Worm (Caenorhabditis elegans): ENCODE measurements around the gene gip-1.

Gene gip-1

ce11 chrIII:2375918-2376317, 28.5 kb downstream of the gip-1 start, which contains the start of gene H14E04.2 (continued):
- TF ChIP-seq dmd-8 (GFP tag; IDR thresholded peaks at IDR 0.05) (no peak), php-3 (GFP tag; IDR thresholded peaks at IDR 0.05) (no peak), attf-4 (tag; optimal IDR thresholded peaks at IDR 0.05) (no peak), ZK546.5 (tag; optimal IDR thresholded peaks at IDR 0.05) (no peak), hlh-11 (tag; optimal IDR thresholded peaks at IDR 0.05) (no peak), tag-97 (GFP tag; IDR thresholded peaks at IDR 0.05) (no peak), zfp-2 (tag; optimal IDR thresholded peaks at IDR 0.05) (no peak), daf-19 (GFP tag; conservative IDR thresholded peaks at IDR 0.05) (no peak), lin-29 (GFP tag; IDR thresholded peaks at IDR 0.05) (no peak), daf-16 (GFP tag; optimal IDR thresholded peaks at IDR 0.05) (no peak), daf-16 (tag; optimal IDR thresholded peaks at IDR 0.05) (no peak), unc-130 (GFP tag; optimal IDR thresholded peaks at IDR 0.05) (no peak), dmd-9 (GFP tag; IDR thresholded peaks at IDR 0.05) (no peak), mep-1 (tag; optimal IDR thresholded peaks at IDR 0.05) (peak; percentile 59), lin-13 (GFP tag; optimal IDR thresholded peaks at IDR 0.05) (peak; percentile 67), D1046.2 (GFP tag; IDR thresholded peaks at IDR 0.05) (no peak), mdl-1 (tag; optimal IDR thresholded peaks at IDR 0.05) (no peak), sdz-12 (GFP tag; optimal IDR thresholded peaks at IDR 0.05) (no peak), hmg-1.1 (GFP tag; IDR thresholded peaks at IDR 0.05) (no peak), T20F7.1 (GFP tag; optimal IDR thresholded peaks at IDR 0.05) (peak; percentile 97), ceh-28 (tag; optimal IDR thresholded peaks at IDR 0.05) (no peak), nhr-42 (GFP tag; IDR thresholded peaks at IDR 0.05) (no peak), rbr-2 (tag; optimal IDR thresholded peaks at IDR 0.05) (peak; percentile 44), ceh-20 (GFP tag; IDR thresholded peaks at IDR 0.05) (no peak), lir-3 (tag; optimal IDR thresholded peaks at IDR 0.05) (no peak), lin-38 (GFP tag; IDR thresholded peaks at IDR 0.05) (peak; percentile 73), cey-2 (tag; optimal IDR thresholded peaks at IDR 0.05; ENCODE audit: borderline replicate concordance, insufficient read depth) (no peak), ceh-44 (GFP tag; IDR thresholded peaks at IDR 0.05) (no peak), R02D3.7 (tag; optimal IDR thresholded peaks at IDR 0.05) (no peak), ama-1 (optimal IDR thresholded peaks at IDR 0.05) (no peak), mxl-3 (GFP tag; optimal IDR thresholded peaks at IDR 0.05) (no peak), lsy-2 (tag; optimal IDR thresholded peaks at IDR 0.05) (peak; percentile 11 to 88), T26A8.4 (GFP tag; IDR thresholded peaks at IDR 0.05) (no peak), dve-1 (tag; optimal IDR thresholded peaks at IDR 0.05; ENCODE audit: insufficient read depth) (no peak), mes-2 (tag; optimal IDR thresholded peaks at IDR 0.05; ENCODE audit: poor library complexity, severe bottlenecking) (peak; percentile 83), zfp-3 (GFP tag; conservative IDR thresholded peaks at IDR 0.05) (no peak), pqm-1 (tag; optimal IDR thresholded peaks at IDR 0.05) (no peak), aly-2 (tag; optimal IDR thresholded peaks at IDR 0.05) (no peak), ztf-7 (tag; optimal IDR thresholded peaks at IDR 0.05) (no peak), F44E2.7 (GFP tag; IDR thresholded peaks at IDR 0.05) (no peak), vab-7 (GFP tag; IDR thresholded peaks at IDR 0.05) (no peak), daf-8 (GFP tag; IDR thresholded peaks at IDR 0.05) (no peak), fos-1 (tag; optimal IDR thresholded peaks at IDR 0.05) (no peak), hlh-30 (tag; optimal IDR thresholded peaks at IDR 0.05; ENCODE audit: insufficient read depth) (peak; percentile 49), set-16 (GFP tag; IDR thresholded peaks at IDR 0.05) (no peak), F49E8.2 (tag; optimal IDR thresholded peaks at IDR 0.05; ENCODE audit: borderline replicate concordance) (no peak), gei-8 (GFP tag; optimal IDR thresholded peaks at IDR 0.05) (no peak), lin-15B (tag; optimal IDR thresholded peaks at IDR 0.05) (no peak), ctbp-1 (GFP tag; IDR thresholded peaks at IDR 0.05) (no peak), tra-1 (GFP tag; IDR thresholded peaks at IDR 0.05) (no peak), Y48G9A.11 (GFP tag; IDR thresholded peaks at IDR 0.05) (peak; percentile 95)

All from whole organism, L4 larva.